Fruit fly (Drosophila melanogaster): ENCODE data around the gene CG33777.

The CG33777 gene

dm6 chr3L:4521809-4522208 is 33.2 kb downstream of the CG33777 start (continued):
- TF ChIP-seq eve (GFP tag; optimal IDR thresholded peaks at IDR 0.05) (peak in 1 of 2 experiments; percentile 43), TFAM (GFP tag; optimal IDR thresholded peaks at IDR 0.05) (no peak), CG11723 (GFP tag; optimal IDR thresholded peaks at IDR 0.05) (no peak), CG11247 (GFP tag; IDR thresholded peaks at IDR 0.05) (0 out of 2 replicates have a peak, but pooled peaks have one; percentile 5), CG1832 (GFP tag; optimal IDR thresholded peaks at IDR 0.05) (no peak), CG17186 (GFP tag; optimal IDR thresholded peaks at IDR 0.05) (no peak), scrt (GFP tag; optimal IDR thresholded peaks at IDR 0.05) (peak; percentile 36), trem (tag; optimal IDR thresholded peaks at IDR 0.05) (no peak), so (GFP tag; IDR thresholded peaks at IDR 0.05) (peak; percentile 22; the same call in 1 of the 3 replicates), abd-A (tag; optimal IDR thresholded peaks at IDR 0.05) (no peak), luna (GFP tag; optimal IDR thresholded peaks at IDR 0.05) (peak; percentile 40), Dref (GFP tag; IDR thresholded peaks at IDR 0.05) (no peak), CG8924 (tag; optimal IDR thresholded peaks at IDR 0.05) (no peak), vnd (GFP tag; IDR thresholded peaks at IDR 0.05; ENCODE audit: partially characterized antibody) (no peak), esg (GFP tag; conservative IDR thresholded peaks at IDR 0.05) (no peak), Hmr (GFP tag; optimal IDR thresholded peaks at IDR 0.05) (peak; percentile 64), onecut (GFP tag; IDR thresholded peaks at IDR 0.05) (peak; percentile 41), CG14441 (GFP tag; IDR thresholded peaks at IDR 0.05) (peak; percentile 34; the same call in 1 of the 2 replicates), pho (GFP tag; optimal IDR thresholded peaks at IDR 0.05) (no peak), Gug (GFP tag; IDR thresholded peaks at IDR 0.05) (no peak), CG8089 (GFP tag; optimal IDR thresholded peaks at IDR 0.05) (peak; percentile 5), CG8290 (GFP tag; optimal IDR thresholded peaks at IDR 0.05) (no peak), CG8290 (tag; optimal IDR thresholded peaks at IDR 0.05) (peak in 1 of 2 experiments; percentile 76), Sox102F (GFP tag; optimal IDR thresholded peaks at IDR 0.05) (peak; percentile 2), CG42726 (GFP tag; IDR thresholded peaks at IDR 0.05; ENCODE audit: partially characterized antibody) (no peak), Vsx1 (GFP tag; optimal IDR thresholded peaks at IDR 0.05) (peak; percentile 15), CG10959 (GFP tag; IDR thresholded peaks at IDR 0.05) (no peak), ranshi (GFP tag; IDR thresholded peaks at IDR 0.05) (peak; percentile 43; the same call in 1 of the 2 replicates), CG7372 (GFP tag; IDR thresholded peaks at IDR 0.05) (0 out of 2 replicates have a peak, but pooled peaks have one; percentile 8), CG18764 (GFP tag; optimal IDR thresholded peaks at IDR 0.05) (peak; percentile 20), org-1 (GFP tag; optimal IDR thresholded peaks at IDR 0.05) (peak; percentile 20), unpg (GFP tag; optimal IDR thresholded peaks at IDR 0.05) (peak; percentile 21), Hr51 (GFP tag; optimal IDR thresholded peaks at IDR 0.05) (no peak), CG14667 (GFP tag; IDR thresholded peaks at IDR 0.05) (peak; percentile 15; the same call in 1 of the 2 replicates), CG10209 (GFP tag; optimal IDR thresholded peaks at IDR 0.05) (peak; percentile 47), CG4282 (GFP tag; optimal IDR thresholded peaks at IDR 0.05) (no peak), Hr78 (GFP tag; optimal IDR thresholded peaks at IDR 0.05) (no peak), her (GFP tag; optimal IDR thresholded peaks at IDR 0.05) (no peak), HHEX (GFP tag; optimal IDR thresholded peaks at IDR 0.05) (peak; percentile 59), tup (GFP tag; optimal IDR thresholded peaks at IDR 0.05) (peak; percentile 26), MESR4 (GFP tag; optimal IDR thresholded peaks at IDR 0.05) (no peak), Atf-2 (GFP tag; optimal IDR thresholded peaks at IDR 0.05) (no peak), CG30403 (GFP tag; optimal IDR thresholded peaks at IDR 0.05) (no peak), psq (GFP tag; optimal IDR thresholded peaks at IDR 0.05) (no peak), ken (GFP tag; IDR thresholded peaks at IDR 0.05) (no peak), CrebB (tag; optimal IDR thresholded peaks at IDR 0.05) (no peak), Rx (GFP tag; IDR thresholded peaks at IDR 0.05) (no peak), CG12155 (GFP tag; optimal IDR thresholded peaks at IDR 0.05) (no peak), CG8944 (GFP tag; optimal IDR thresholded peaks at IDR 0.05) (no peak), CG10565 (GFP tag; optimal IDR thresholded peaks at IDR 0.05) (no peak), CG15073 (GFP tag; optimal IDR thresholded peaks at IDR 0.05) (no peak)

Data from whole organism, embryonic.